Fruit fly (Drosophila melanogaster): ENCODE results near the gene SelR.
A peak's percentile ranks its signal among the peaks of the same experiment; 100 is the strongest.

The SelR gene

dm6 chr3R:10849515-10849973 lies 18.9 kb downstream of the SelR start, which contains the start of gene CG42394 (continued):
- TF ChIP-seq CG3919 (GFP tag; optimal IDR thresholded peaks at IDR 0.05): peak; percentile 95
- peak; percentile 96 for TF ChIP-seq CG32006 (GFP tag; optimal IDR thresholded peaks at IDR 0.05)
- peak; percentile 92 for TF ChIP-seq achi (GFP tag; optimal IDR thresholded peaks at IDR 0.05)
- peak; percentile 77 for TF ChIP-seq CG31627 (GFP tag; optimal IDR thresholded peaks at IDR 0.05)
- TF ChIP-seq CG11762 (GFP tag; optimal IDR thresholded peaks at IDR 0.05; ENCODE audit: insufficient read depth): peak; percentile 94
- peak; percentile 86 for TF ChIP-seq Eip75B (GFP tag; optimal IDR thresholded peaks at IDR 0.05)
- peak; percentile 88 for TF ChIP-seq Sox14 (GFP tag; optimal IDR thresholded peaks at IDR 0.05)
- TF ChIP-seq acj6 (GFP tag; optimal IDR thresholded peaks at IDR 0.05): peak; percentile 90
- TF ChIP-seq esn (GFP tag; optimal IDR thresholded peaks at IDR 0.05): peak; percentile 92
- TF ChIP-seq Gug (GFP tag; IDR thresholded peaks at IDR 0.05): peak; percentile 94
- TF ChIP-seq Lpt (GFP tag; optimal IDR thresholded peaks at IDR 0.05): peak; percentile 93
- peak; percentile 92 for TF ChIP-seq CG6854 (GFP tag; optimal IDR thresholded peaks at IDR 0.05)
- TF ChIP-seq CG15336 (GFP tag; IDR thresholded peaks at IDR 0.05): peak; percentile 97
- TF ChIP-seq Ets96B (tag; optimal IDR thresholded peaks at IDR 0.05): peak; percentile 98
- peak; percentile 89 for TF ChIP-seq pdm3 (GFP tag; optimal IDR thresholded peaks at IDR 0.05)
- peak; percentile 87 for TF ChIP-seq dsx (GFP tag; optimal IDR thresholded peaks at IDR 0.05; ENCODE audit: poor library complexity, severe bottlenecking)
- TF ChIP-seq Smox (GFP tag; optimal IDR thresholded peaks at IDR 0.05): peak; percentile 90
- peak; percentile 91 for TF ChIP-seq Hr4 (GFP tag; optimal IDR thresholded peaks at IDR 0.05)
- TF ChIP-seq CG8632 (GFP tag; optimal IDR thresholded peaks at IDR 0.05): peak; percentile 89
- peak; percentile 80 for TF ChIP-seq vri (GFP tag; optimal IDR thresholded peaks at IDR 0.05)
- peak; percentile 92 for TF ChIP-seq net (GFP tag; optimal IDR thresholded peaks at IDR 0.05)
- TF ChIP-seq dac (GFP tag; optimal IDR thresholded peaks at IDR 0.05): peak; percentile 82
- peak; percentile 91 for TF ChIP-seq Met (GFP tag; optimal IDR thresholded peaks at IDR 0.05)
- peak; percentile 83 to 94 for TF ChIP-seq salr (GFP tag; optimal IDR thresholded peaks at IDR 0.05)
- TF ChIP-seq CG6276 (GFP tag; optimal IDR thresholded peaks at IDR 0.05): peak; percentile 97
- TF ChIP-seq topi (GFP tag; optimal IDR thresholded peaks at IDR 0.05): peak; percentile 92
- peak; percentile 30 for TF ChIP-seq fkh (GFP tag; optimal IDR thresholded peaks at IDR 0.05)
- TF ChIP-seq ss (GFP tag; optimal IDR thresholded peaks at IDR 0.05): peak; percentile 89 to 92
- TF ChIP-seq CG8119 (GFP tag; IDR thresholded peaks at IDR 0.05): peak; percentile 96
- peak; percentile 81 for TF ChIP-seq fd85E (GFP tag; optimal IDR thresholded peaks at IDR 0.05)
- peak; percentile 92 for TF ChIP-seq CG10631 (GFP tag; optimal IDR thresholded peaks at IDR 0.05)
- peak; percentile 87 for TF ChIP-seq CG6808 (GFP tag; optimal IDR thresholded peaks at IDR 0.05)
- TF ChIP-seq CG4318 (GFP tag; optimal IDR thresholded peaks at IDR 0.05): peak; percentile 92
- TF ChIP-seq Sox102F (GFP tag; optimal IDR thresholded peaks at IDR 0.05): peak; percentile 91
- peak; percentile 71 for TF ChIP-seq CG11902 (GFP tag; optimal IDR thresholded peaks at IDR 0.05)
- peak; percentile 94 for TF ChIP-seq CG10669 (GFP tag; optimal IDR thresholded peaks at IDR 0.05)
- TF ChIP-seq Eip93F (GFP tag; optimal IDR thresholded peaks at IDR 0.05): peak; percentile 90
- peak; percentile 69 for TF ChIP-seq Ets21C (GFP tag; optimal IDR thresholded peaks at IDR 0.05)
- TF ChIP-seq CG9139 (GFP tag; optimal IDR thresholded peaks at IDR 0.05): peak; percentile 88
- peak; percentile 93 for TF ChIP-seq svp (GFP tag)

dm6 chr3R:10842422-10842821 lies 26.0 kb downstream of the SelR start:
- TF ChIP-seq Eip78C (GFP tag): peak; percentile 70
- no peak for TF ChIP-seq Eip93F (GFP tag; optimal IDR thresholded peaks at IDR 0.05)
- TF ChIP-seq cyc (GFP tag; optimal IDR thresholded peaks at IDR 0.05): no peak
- TF ChIP-seq Sox102F (GFP tag; optimal IDR thresholded peaks at IDR 0.05): no peak
- TF ChIP-seq OdsH (GFP tag; optimal IDR thresholded peaks at IDR 0.05): no peak
- peak; percentile 44 for TF ChIP-seq CG6808 (GFP tag; optimal IDR thresholded peaks at IDR 0.05)
- no peak for TF ChIP-seq Sox15 (GFP tag; optimal IDR thresholded peaks at IDR 0.05)
- no peak for TF ChIP-seq CG11294 (GFP tag; IDR thresholded peaks at IDR 0.05)
- TF ChIP-seq CG3919 (GFP tag; optimal IDR thresholded peaks at IDR 0.05): peak; percentile 24
- no peak for TF ChIP-seq CG31627 (GFP tag; optimal IDR thresholded peaks at IDR 0.05)
- TF ChIP-seq achi (GFP tag; optimal IDR thresholded peaks at IDR 0.05): peak; percentile 20
- no peak for TF ChIP-seq dac (GFP tag; optimal IDR thresholded peaks at IDR 0.05)
- no peak for TF ChIP-seq vri (GFP tag; optimal IDR thresholded peaks at IDR 0.05)
- no peak for TF ChIP-seq pdm3 (GFP tag; optimal IDR thresholded peaks at IDR 0.05)
- no peak for TF ChIP-seq salr (GFP tag; optimal IDR thresholded peaks at IDR 0.05)
- no peak for TF ChIP-seq CG7368 (GFP tag; optimal IDR thresholded peaks at IDR 0.05)
- no peak for TF ChIP-seq svp (GFP tag)
- TF ChIP-seq Gug (GFP tag; IDR thresholded peaks at IDR 0.05): no peak
- peak; percentile 58 for TF ChIP-seq CG3032 (tag; optimal IDR thresholded peaks at IDR 0.05)
- no peak for TF ChIP-seq Lpt (GFP tag; optimal IDR thresholded peaks at IDR 0.05)
- peak; percentile 48 for TF ChIP-seq CG32006 (GFP tag; optimal IDR thresholded peaks at IDR 0.05)
- TF ChIP-seq CG8119 (GFP tag; IDR thresholded peaks at IDR 0.05): no peak
- TF ChIP-seq CG9139 (GFP tag; optimal IDR thresholded peaks at IDR 0.05): no peak
- no peak for TF ChIP-seq CG1621 (tag; optimal IDR thresholded peaks at IDR 0.05)
- no peak for TF ChIP-seq CG11902 (GFP tag; optimal IDR thresholded peaks at IDR 0.05)
- no peak for TF ChIP-seq fkh (GFP tag; optimal IDR thresholded peaks at IDR 0.05)
- peak; percentile 30 for TF ChIP-seq CG10669 (GFP tag; optimal IDR thresholded peaks at IDR 0.05)
- TF ChIP-seq Met (GFP tag; optimal IDR thresholded peaks at IDR 0.05): no peak
- TF ChIP-seq CG11762 (GFP tag; optimal IDR thresholded peaks at IDR 0.05; ENCODE audit: insufficient read depth): no peak

Data from whole organism, prepupa.